Fruit fly (Drosophila melanogaster): ENCODE data around the gene cort.

dm6 chr2L:6686612-6687011 lies 10.2 kb upstream of the cort start, which contains the start of gene CG11327:
- TF ChIP-seq cnc (optimal IDR thresholded peaks at IDR 0.05) (no peak), Hr96 (GFP tag; optimal IDR thresholded peaks at IDR 0.05) (no peak), CG11617 (GFP tag; optimal IDR thresholded peaks at IDR 0.05) (no peak), Clk (GFP tag; optimal IDR thresholded peaks at IDR 0.05) (no peak), Crg-1 (GFP tag; optimal IDR thresholded peaks at IDR 0.05) (no peak), ovo (GFP tag; optimal IDR thresholded peaks at IDR 0.05) (no peak), kay (GFP tag; ENCODE audit: borderline replicate concordance) (no peak), cic (GFP tag; optimal IDR thresholded peaks at IDR 0.05) (no peak), CG12768 (GFP tag; optimal IDR thresholded peaks at IDR 0.05) (no peak), pad (GFP tag; optimal IDR thresholded peaks at IDR 0.05) (no peak), tj (GFP tag; optimal IDR thresholded peaks at IDR 0.05) (no peak), CG33017 (tag; optimal IDR thresholded peaks at IDR 0.05) (no peak), CG5204 (GFP tag; optimal IDR thresholded peaks at IDR 0.05) (no peak)

Measured in whole organism, adult.